Fruit fly (Drosophila melanogaster): ENCODE measurements around the gene Pgant7.

- TF ChIP-seq psq (optimal IDR thresholded peaks at IDR 0.05) (no peak), usp (GFP tag; optimal IDR thresholded peaks at IDR 0.05) (no peak), CG8478 (optimal IDR thresholded peaks at IDR 0.05) (no peak)
Observed at dm6 chrX:18510884-18511283, 11.1 kb upstream of the Pgant7 start.
